Fruit fly (Drosophila melanogaster) whole organism, embryonic: ENCODE data around the gene CG34160.
A peak's percentile ranks its signal among the peaks of the same experiment; 100 is the strongest.

Experiments
- Asciz ChIP-seq: fragments of 200-800 bp; sonication (Bioruptor generic); optimal IDR thresholded peaks from 2 replicates; lab custom pipeline; 2017; ENCODE audit warnings: missing biosample characterization, mild to moderate bottlenecking, missing genetic modification characterization, missing genetic modification reagents
- B-H2 ChIP-seq: fragments of 200-800 bp; sonication (Bioruptor generic); optimal IDR thresholded peaks from 2 replicates; lab custom pipeline; 2018; ENCODE audit warnings: missing biosample characterization, mild to moderate bottlenecking, missing genetic modification characterization
- CG10366 ChIP-seq: fragments of 200-800 bp; sonication (Bioruptor generic); IDR thresholded peaks from 2 replicates; pipeline ENCODE4 v1.3.6; 2022; ENCODE audit warnings: missing biosample characterization, missing genetic modification characterization
- CG10462 ChIP-seq: fragments of 200-800 bp; sonication (Bioruptor generic); optimal IDR thresholded peaks from 2 replicates; lab custom pipeline; 2016; ENCODE audit warnings: missing biosample characterization, missing genetic modification characterization
- CG12155 ChIP-seq: fragments of 200-800 bp; sonication (Bioruptor generic); optimal IDR thresholded peaks from 3 replicates; lab custom pipeline; 2016; ENCODE audit warnings: missing biosample characterization, missing genetic modification characterization
- CG13424 ChIP-seq: fragments of 200-800 bp; sonication (Bioruptor generic); optimal IDR thresholded peaks from 2 replicates; lab custom pipeline; 2019; ENCODE audit warnings: missing biosample characterization, mild to moderate bottlenecking, missing genetic modification characterization, moderate library complexity
- CG15269 ChIP-seq: fragments of 200-800 bp; sonication (Bioruptor generic); optimal IDR thresholded peaks from 2 replicates; lab custom pipeline; 2018; ENCODE audit warnings: missing biosample characterization, mild to moderate bottlenecking, missing genetic modification characterization, moderate library complexity
- CG1529 ChIP-seq: fragments of 200-800 bp; sonication (Bioruptor generic); optimal IDR thresholded peaks from 3 replicates; lab custom pipeline; 2018; ENCODE audit warnings: missing biosample characterization, missing genetic modification characterization
- CG1603 ChIP-seq: fragments of 200-800 bp; sonication (Bioruptor generic); optimal IDR thresholded peaks from 2 replicates; lab custom pipeline; 2019; ENCODE audit warnings: missing biosample characterization, mild to moderate bottlenecking, missing genetic modification characterization, moderate library complexity
- CG2116 ChIP-seq: fragments of 200-800 bp; sonication (Bioruptor generic); optimal IDR thresholded peaks from 3 replicates; lab custom pipeline; 2018; ENCODE audit warnings: missing biosample characterization, mild to moderate bottlenecking, missing genetic modification characterization
- CG2120 ChIP-seq: fragments of 200-800 bp; sonication (Bioruptor generic); optimal IDR thresholded peaks from 3 replicates; lab custom pipeline; 2016; ENCODE audit warnings: missing biosample characterization, missing genetic modification characterization
- CG2889 ChIP-seq: fragments of 200-800 bp; sonication (Bioruptor generic); IDR thresholded peaks from 3 replicates; pipeline ENCODE4 v1.3.6; 2022; ENCODE audit warnings: missing biosample characterization, missing genetic modification characterization
- CG31388 ChIP-seq: fragments of 200-800 bp; sonication (Bioruptor generic); optimal IDR thresholded peaks from 2 replicates; lab custom pipeline; 2016; ENCODE audit warnings: missing biosample characterization, missing genetic modification characterization
- CG33557 ChIP-seq: fragments of 200-800 bp; sonication (Bioruptor generic); optimal IDR thresholded peaks from 2 replicates; lab custom pipeline; 2019; ENCODE audit warnings: missing biosample characterization, mild to moderate bottlenecking, missing genetic modification characterization, moderate library complexity
- CG4328 ChIP-seq: fragments of 200-800 bp; sonication (Bioruptor generic); optimal IDR thresholded peaks from 3 replicates; lab custom pipeline; 2017; ENCODE audit warnings: missing biosample characterization, missing genetic modification reagents, missing genetic modification characterization
- CG4730 ChIP-seq: fragments of 200-800 bp; sonication (Bioruptor generic); IDR thresholded peaks from 2 replicates; pipeline ENCODE4 v1.3.6; 2022; ENCODE audit warnings: missing biosample characterization, missing genetic modification characterization
- CG6654 ChIP-seq: fragments of 200-800 bp; sonication (Bioruptor generic); optimal IDR thresholded peaks from 2 replicates; lab custom pipeline; 2017; ENCODE audit warnings: missing biosample characterization, mild to moderate bottlenecking, missing genetic modification characterization
- CG7987 ChIP-seq: fragments of 200-800 bp; sonication (Bioruptor generic); optimal IDR thresholded peaks from 2 replicates; lab custom pipeline; 2018; ENCODE audit warnings: missing biosample characterization, mild to moderate bottlenecking, missing genetic modification characterization, moderate library complexity
- CG8765 ChIP-seq: fragments of 200-800 bp; sonication (Bioruptor generic); IDR thresholded peaks from 2 replicates; pipeline ENCODE4 v1.3.6; 2022; ENCODE audit warnings: missing biosample characterization, missing genetic modification characterization
- CG9437 ChIP-seq: fragments of 200-800 bp; sonication (Bioruptor generic); optimal IDR thresholded peaks from 2 replicates; lab custom pipeline; 2018; ENCODE audit warnings: missing biosample characterization, mild to moderate bottlenecking, missing genetic modification characterization
- Camta ChIP-seq: fragments of 200-800 bp; sonication (Bioruptor generic); optimal IDR thresholded peaks from 2 replicates; lab custom pipeline; 2016; ENCODE audit warnings: missing biosample characterization, missing genetic modification characterization
- CoRest ChIP-seq: fragments of 200-800 bp; sonication (Bioruptor generic); optimal IDR thresholded peaks from 3 replicates; lab custom pipeline; 2018; ENCODE audit warnings: missing biosample characterization, mild to moderate bottlenecking, missing genetic modification characterization, moderate library complexity
- Eip74EF ChIP-seq, 2 experiments: fragments of 200-800 bp in 1 of 2; fragments of >200 bp in 1 of 2; sonication (Bioruptor generic) in 1 of 2; optimal IDR thresholded peaks; 2 replicates each; lab custom pipeline; 2017 to 2019; ENCODE audit warnings: missing biosample characterization in 2 of 2, missing genetic modification characterization in 2 of 2, mild to moderate bottlenecking in 1 of 2, moderate library complexity in 1 of 2
- Ets65A ChIP-seq: fragments of 200-800 bp; sonication (Bioruptor generic); peaks from one replicate; lab custom pipeline; 2016; ENCODE audit warnings: missing biosample characterization, missing genetic modification characterization
- Hr78 ChIP-seq, 2 experiments: fragments of 200-800 bp in 1 of 2; fragments of >200 bp in 1 of 2; sonication (Bioruptor generic) in 1 of 2; optimal IDR thresholded peaks; 2 replicates each; lab custom pipeline; 2017 to 2019; ENCODE audit warnings: missing biosample characterization in 2 of 2, missing genetic modification characterization in 2 of 2, mild to moderate bottlenecking in 1 of 2, moderate library complexity in 1 of 2
- NC2α ChIP-seq: fragments of 200-800 bp; sonication (Bioruptor generic); optimal IDR thresholded peaks from 2 replicates; lab custom pipeline; 2016; ENCODE audit warnings: missing biosample characterization, missing genetic modification characterization
- NFAT ChIP-seq: fragments of 200-800 bp; sonication (Bioruptor generic); IDR thresholded peaks from 2 replicates; pipeline ENCODE4 v1.3.6; 2022; ENCODE audit warnings: missing biosample characterization, missing genetic modification characterization
- Oaz ChIP-seq: fragments of 200-800 bp; sonication (Bioruptor generic); IDR thresholded peaks from 2 replicates; pipeline ENCODE4 v1.3.6; 2022; ENCODE audit warnings: missing biosample characterization, missing genetic modification characterization
- ac ChIP-seq: fragments of 200-800 bp; sonication (Bioruptor generic); optimal IDR thresholded peaks from 3 replicates; lab custom pipeline; 2017; ENCODE audit warnings: missing biosample characterization, mild to moderate bottlenecking, missing genetic modification characterization
- bowl ChIP-seq: fragments of 200-800 bp; sonication (Bioruptor generic); IDR thresholded peaks from 2 replicates; pipeline ENCODE4 v1.3.6; 2022; ENCODE audit warnings: missing biosample characterization, missing genetic modification characterization
- cad ChIP-seq: fragments of >200 bp; optimal IDR thresholded peaks from 2 replicates; lab custom pipeline; 2017; ENCODE audit warnings: missing biosample characterization, missing genetic modification characterization
- croc ChIP-seq: fragments of 200-800 bp; sonication (Bioruptor generic); conservative IDR thresholded peaks from 3 replicates; pipeline ENCODE4 v1.3.6; 2022; ENCODE audit warnings: missing biosample characterization, missing genetic modification characterization
- crol ChIP-seq: fragments of 200-800 bp; sonication (Bioruptor generic); IDR thresholded peaks from 2 replicates; pipeline ENCODE4 v1.3.6; 2022; ENCODE audit warnings: missing biosample characterization, missing genetic modification characterization
- dmrt99B ChIP-seq: fragments of 200-800 bp; sonication (Bioruptor generic); optimal IDR thresholded peaks from 2 replicates; lab custom pipeline; 2018; ENCODE audit warnings: missing biosample characterization, mild to moderate bottlenecking, missing genetic modification characterization, moderate library complexity
- gfzf ChIP-seq: fragments of 200-800 bp; sonication (Bioruptor generic); optimal IDR thresholded peaks from 2 replicates; lab custom pipeline; 2016; ENCODE audit warnings: missing biosample characterization, mild to moderate bottlenecking, missing genetic modification characterization, moderate library complexity
- hkb ChIP-seq, 2 experiments: fragments of 200-800 bp in 1 of 2; fragments of >200 bp in 1 of 2; sonication (Bioruptor generic) in 1 of 2; IDR thresholded peaks in 1 of 2; optimal IDR thresholded peaks in 1 of 2; 2 replicates each; pipeline versions ENCODE4 v1.3.6 to Lab custom; 2017 to 2022; ENCODE audit warnings: missing biosample characterization in 1 of 2, missing genetic modification characterization in 1 of 2
- knrl ChIP-seq: fragments of 200-800 bp; sonication (Bioruptor generic); IDR thresholded peaks from 3 replicates; pipeline ENCODE4 v1.3.6; 2022; ENCODE audit warnings: missing biosample characterization, missing genetic modification characterization; ENCODE audit not compliant: partially characterized antibody
- lola ChIP-seq, 3 experiments: fragments of >200 bp in 2 of 3; fragments of 200-800 bp in 1 of 3; sonication (Bioruptor generic) in 1 of 3; optimal IDR thresholded peaks; 2 replicates each; lab custom pipeline; 2017 to 2019; ENCODE audit warnings: missing biosample characterization in 3 of 3, missing genetic modification characterization in 3 of 3, mild to moderate bottlenecking in 1 of 3, moderate library complexity in 1 of 3
- lov ChIP-seq, 2 experiments: fragments of 200-800 bp in 1 of 2; fragments of >200 bp in 1 of 2; sonication (Bioruptor generic) in 1 of 2; IDR thresholded peaks in 1 of 2; optimal IDR thresholded peaks in 1 of 2; 2 replicates in 1 of 2; 3 replicates in 1 of 2; pipeline versions ENCODE4 v1.3.6 to Lab custom; 2017 to 2022; ENCODE audit warnings: missing biosample characterization in 1 of 2, missing genetic modification characterization in 1 of 2
- pita ChIP-seq: fragments of 200-800 bp; sonication (Bioruptor generic); optimal IDR thresholded peaks from 2 replicates; lab custom pipeline; 2017; ENCODE audit warnings: missing biosample characterization, mild to moderate bottlenecking, missing genetic modification characterization
- pzg ChIP-seq: fragments of 200-800 bp; sonication (Bioruptor generic); optimal IDR thresholded peaks from 3 replicates; lab custom pipeline; 2018; ENCODE audit warnings: missing biosample characterization, mild to moderate bottlenecking, missing genetic modification characterization, moderate library complexity
- repo ChIP-seq: fragments of 200-800 bp; sonication (Bioruptor generic); optimal IDR thresholded peaks from 2 replicates; lab custom pipeline; 2016; ENCODE audit warnings: missing biosample characterization, missing genetic modification characterization
- sqz ChIP-seq: fragments of 200-800 bp; sonication (Bioruptor generic); optimal IDR thresholded peaks from 3 replicates; lab custom pipeline; 2018; ENCODE audit warnings: missing biosample characterization, mild to moderate bottlenecking, missing genetic modification characterization
- tgo ChIP-seq: fragments of 200-800 bp; sonication (Bioruptor generic); IDR thresholded peaks from 3 replicates; pipeline ENCODE4 v1.3.6; 2022; ENCODE audit warnings: missing biosample characterization, missing genetic modification characterization
- tna ChIP-seq: fragments of 200-800 bp; sonication (Bioruptor generic); IDR thresholded peaks from 2 replicates; pipeline ENCODE4 v1.3.6; 2022; ENCODE audit warnings: missing biosample characterization, missing genetic modification characterization; ENCODE audit not compliant: partially characterized antibody
- zf30C ChIP-seq: fragments of 200-800 bp; sonication (Bioruptor generic); optimal IDR thresholded peaks from 3 replicates; lab custom pipeline; 2018; ENCODE audit warnings: missing biosample characterization, mild to moderate bottlenecking, missing genetic modification characterization

The CG34160 gene

dm6 chr2L:10539360-10539759, 40.2 kb upstream of the CG34160 start:
- TF ChIP-seq bowl (GFP tag; lab: Robert Waterston, UW) (no peak), crol (GFP tag; lab: Robert Waterston, UW) (peak; percentile 65), gfzf (GFP tag; lab: Kevin White, UChicago) (no peak), pita (no peak), CG2889 (GFP tag; lab: Robert Waterston, UW) (no peak), CG15269 (tag; lab: Kevin White, UChicago) (no peak), CG10462 (GFP tag; lab: Kevin White, UChicago) (no peak), zf30C (GFP tag; lab: Kevin White, UChicago) (no peak)

DNA sequence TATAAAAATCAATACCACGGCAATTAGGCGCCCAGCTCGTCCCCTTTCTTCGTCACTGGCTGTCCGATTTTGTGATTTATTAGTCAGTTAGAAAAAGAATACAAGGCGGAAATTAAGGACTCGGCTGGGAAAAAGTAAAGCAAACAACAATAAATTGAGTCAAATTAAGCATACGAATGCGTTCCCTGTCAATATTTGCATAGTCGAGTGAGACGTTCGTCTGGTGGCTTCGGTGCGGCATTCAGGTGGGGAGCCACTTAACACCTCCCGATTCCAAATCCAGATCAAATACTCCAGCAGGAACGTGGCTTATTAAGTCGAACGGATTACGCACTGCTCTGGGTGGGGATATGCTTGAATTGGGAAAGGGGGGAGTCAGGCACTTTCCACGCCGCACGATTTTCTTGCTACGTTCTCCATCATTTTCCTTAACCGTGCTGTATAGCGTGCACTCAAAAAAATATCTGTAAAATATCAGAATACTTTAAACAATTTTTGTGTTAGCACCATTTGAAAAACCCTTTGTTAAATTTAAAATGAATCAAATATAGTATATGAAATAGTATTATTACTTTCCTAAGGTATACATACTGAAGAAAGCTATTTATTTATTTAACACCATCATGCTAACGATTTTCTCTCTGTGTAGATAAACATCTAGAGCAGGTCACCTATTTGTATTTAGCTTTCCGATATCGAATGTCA, 36.4 kb upstream of the CG34160 start:
- TF ChIP-seq CG8765 (GFP tag; lab: Robert Waterston, UW) (no peak), CG2120 (GFP tag; lab: Kevin White, UChicago) (no peak), lola (GFP tag; optimal IDR thresholded peaks at IDR 0.05; lab: Kevin White, UChicago) (peak in 1 of 3 experiments; percentile 74), Eip74EF (GFP tag; optimal IDR thresholded peaks at IDR 0.05; lab: Kevin White, UChicago) (peak in 1 of 2 experiments; percentile 52), CG2116 (GFP tag; lab: Kevin White, UChicago) (no peak), Oaz (GFP tag; lab: Robert Waterston, UW) (no peak), Ets65A (GFP tag; lab: Kevin White, UChicago) (peak; percentile 88), CG7987 (no peak), NC2α (GFP tag; lab: Kevin White, UChicago) (no peak), croc (peak; percentile 57), tna (GFP tag; lab: Robert Waterston, UW) (no peak), CG10366 (peak; percentile 20; the same call in 1 of the 2 replicates), CG1529 (GFP tag; lab: Kevin White, UChicago) (peak; percentile 46), CG12155 (GFP tag; lab: Kevin White, UChicago) (peak; percentile 19), CG31388 (GFP tag; lab: Kevin White, UChicago) (no peak), dmrt99B (tag; lab: Kevin White, UChicago) (peak; percentile 50), CG13424 (tag; lab: Kevin White, UChicago) (peak; percentile 49), Camta (GFP tag; lab: Kevin White, UChicago) (no peak), CG1603 (tag; lab: Kevin White, UChicago) (peak; percentile 64), knrl (GFP tag; lab: Robert Waterston, UW) (no peak), Asciz (GFP tag; lab: Kevin White, UChicago) (peak; percentile 43), Hr78 (GFP tag; optimal IDR thresholded peaks at IDR 0.05; lab: Kevin White, UChicago) (peak in 1 of 2 experiments; percentile 90), CG9437 (GFP tag; lab: Kevin White, UChicago) (peak; percentile 26), lov (optimal IDR thresholded peaks at IDR 0.05; lab: Kevin White, UChicago) (no peak), lov (GFP tag; IDR thresholded peaks at IDR 0.05; lab: Robert Waterston, UW) (no peak), B-H2 (GFP tag; lab: Kevin White, UChicago) (no peak), CG4328 (no peak), pzg (GFP tag; lab: Kevin White, UChicago) (no peak), hkb (optimal IDR thresholded peaks at IDR 0.05; lab: Kevin White, UChicago) (no peak), hkb (GFP tag; IDR thresholded peaks at IDR 0.05; lab: Robert Waterston, UW) (no peak; the same call in 1 of the 2 replicates), CG6654 (GFP tag; lab: Kevin White, UChicago) (no peak), repo (GFP tag; lab: Kevin White, UChicago) (no peak), tgo (GFP tag; lab: Robert Waterston, UW) (no peak), sqz (GFP tag; lab: Kevin White, UChicago) (peak; percentile 12), CG15269 (tag; lab: Kevin White, UChicago) (peak; percentile 48), CG33557 (GFP tag; lab: Kevin White, UChicago) (peak; percentile 47), ac (GFP tag; lab: Kevin White, UChicago) (peak; percentile 30), NFAT (GFP tag; lab: Robert Waterston, UW) (no peak), CG4730 (GFP tag; lab: Robert Waterston, UW) (0 out of 2 replicates have a peak, but pooled peaks have one; percentile 25), cad (GFP tag; lab: Kevin White, UChicago) (no peak), CoRest (tag; lab: Kevin White, UChicago) (peak; percentile 56)
